Worm (Caenorhabditis elegans) whole organism, dauer: ENCODE results near the gene fkh-9.

Source experiments
- unc-62 ChIP-seq: sonication (generic microtip); optimal IDR thresholded peaks from 2 replicates; lab custom pipeline; 2017; ENCODE audit warnings: missing biosample characterization, missing genetic modification reagents, missing genetic modification characterization

fkh-9 gene

ce11 chrX:3832059-3832641, 5.4 kb upstream of the fkh-9 start:
- TF ChIP-seq unc-62 (GFP tag; lab: Kevin White, UChicago), result no peak

ce11 chrX:3830872-3831271, 4.1 kb upstream of the fkh-9 start:
- no peak for TF ChIP-seq unc-62 (GFP tag; lab: Kevin White, UChicago)

ce11 chrX:3829605-3830004, 2.8 kb upstream of the fkh-9 start:
- no peak for TF ChIP-seq unc-62 (GFP tag; lab: Kevin White, UChicago)

- no peak for TF ChIP-seq unc-62 (GFP tag; lab: Kevin White, UChicago)
Observed at ce11 chrX:3828598-3829204, 1.9 kb upstream of the fkh-9 start.

ce11 chrX:3827311-3827710, 548 bp upstream of the fkh-9 start:
- TF ChIP-seq unc-62 (GFP tag; lab: Kevin White, UChicago), result no peak

ce11 chrX:3826172-3826571, 591 bp downstream of the fkh-9 start:
- TF ChIP-seq unc-62 (GFP tag; lab: Kevin White, UChicago), result no peak

- TF ChIP-seq unc-62 (GFP tag; lab: Kevin White, UChicago), result no peak
Observed at ce11 chrX:3824907-3825689, 1.7 kb downstream of the fkh-9 start.

ce11 chrX:3824443-3824842, 2.3 kb downstream of the fkh-9 start:
- TF ChIP-seq unc-62 (GFP tag; lab: Kevin White, UChicago), result no peak

- no peak for TF ChIP-seq unc-62 (GFP tag; lab: Kevin White, UChicago)
Observed at ce11 chrX:3823869-3824268, 2.9 kb downstream of the fkh-9 start.

ce11 chrX:3822061-3822460, 4.7 kb downstream of the fkh-9 start:
- TF ChIP-seq unc-62 (GFP tag; lab: Kevin White, UChicago), result no peak

ce11 chrX:3821609-3822008, 5.2 kb downstream of the fkh-9 start:
- no peak for TF ChIP-seq unc-62 (GFP tag; lab: Kevin White, UChicago)

- TF ChIP-seq unc-62 (GFP tag; lab: Kevin White, UChicago), result no peak
Observed at ce11 chrX:3820666-3821065, 6.1 kb downstream of the fkh-9 start.

ce11 chrX:3819697-3820096, 7.1 kb downstream of the fkh-9 start:
- no peak for TF ChIP-seq unc-62 (GFP tag; lab: Kevin White, UChicago)

- TF ChIP-seq unc-62 (GFP tag; lab: Kevin White, UChicago), result no peak
Observed at ce11 chrX:3818856-3819524, 7.8 kb downstream of the fkh-9 start.

ce11 chrX:3814827-3815226, 11.9 kb downstream of the fkh-9 start:
- no peak for TF ChIP-seq unc-62 (GFP tag; lab: Kevin White, UChicago)

- no peak for TF ChIP-seq unc-62 (GFP tag; lab: Kevin White, UChicago)
Observed at ce11 chrX:3807166-3807565, 19.6 kb downstream of the fkh-9 start, which contains the start of gene F35A5.1. Gene F35A5.1, plus strand, starts transcription at chrX:3807466.
